Fruit fly (Drosophila melanogaster) whole organism, prepupa: Measurements from ENCODE around the gene Acph-1.

Source experiments
- Blimp-1 ChIP-seq: fragments of 200-800 bp; sonication (Bioruptor generic); optimal IDR thresholded peaks from 3 replicates; lab custom pipeline; 2017; ENCODE audit warnings: missing biosample characterization, missing genetic modification characterization, mild to moderate bottlenecking, moderate library complexity, missing genetic modification reagents
- CG10631 ChIP-seq: fragments of 200-800 bp; sonication (Bioruptor generic); optimal IDR thresholded peaks from 2 replicates; lab custom pipeline; 2016; ENCODE audit warnings: missing biosample characterization, missing genetic modification characterization
- CG11294 ChIP-seq: fragments of 200-800 bp; sonication (Bioruptor generic); IDR thresholded peaks from 2 replicates; pipeline ENCODE4 v1.3.6; 2022; ENCODE audit warnings: missing biosample characterization, missing genetic modification characterization
- CG11762 ChIP-seq: fragments of 200-800 bp; sonication (Bioruptor generic); optimal IDR thresholded peaks from 3 replicates; lab custom pipeline; 2016; ENCODE audit warnings: missing biosample characterization, missing genetic modification characterization; ENCODE audit not compliant: insufficient read depth
- CG11902 ChIP-seq: fragments of 200-800 bp; sonication (Bioruptor generic); optimal IDR thresholded peaks from 3 replicates; lab custom pipeline; 2016; ENCODE audit warnings: missing biosample characterization, missing genetic modification characterization
- CG15336 ChIP-seq: fragments of 200-800 bp; sonication (Bioruptor generic); IDR thresholded peaks from 2 replicates; pipeline ENCODE4 v1.3.6; 2022; ENCODE audit warnings: missing biosample characterization, missing genetic modification characterization
- CG1621 ChIP-seq: fragments of 200-800 bp; sonication (Bioruptor generic); optimal IDR thresholded peaks from 3 replicates; lab custom pipeline; 2018; ENCODE audit warnings: missing biosample characterization, mild to moderate bottlenecking, missing genetic modification characterization
- CG16779 ChIP-seq: fragments of 200-800 bp; sonication (Bioruptor generic); optimal IDR thresholded peaks from 3 replicates; lab custom pipeline; 2017; ENCODE audit warnings: missing biosample characterization, mild to moderate bottlenecking, missing genetic modification characterization
- CG3032 ChIP-seq: fragments of 200-800 bp; optimal IDR thresholded peaks from 2 replicates; lab custom pipeline; 2019; ENCODE audit warnings: missing biosample characterization, mild to moderate bottlenecking, missing genetic modification characterization, moderate library complexity
- CG31627 ChIP-seq: fragments of 200-800 bp; sonication (Bioruptor generic); optimal IDR thresholded peaks from 3 replicates; lab custom pipeline; 2016; ENCODE audit warnings: missing biosample characterization, missing genetic modification characterization
- CG32006 ChIP-seq: fragments of 200-800 bp; sonication (Bioruptor generic); optimal IDR thresholded peaks from 3 replicates; lab custom pipeline; 2017; ENCODE audit warnings: missing biosample characterization, mild to moderate bottlenecking, missing genetic modification characterization
- CG34406 ChIP-seq: fragments of 200-800 bp; sonication (Bioruptor generic); optimal IDR thresholded peaks from 3 replicates; lab custom pipeline; 2016; ENCODE audit warnings: missing biosample characterization, missing genetic modification characterization
- CG3919 ChIP-seq: fragments of 200-800 bp; sonication (Bioruptor generic); optimal IDR thresholded peaks from 3 replicates; lab custom pipeline; 2016; ENCODE audit warnings: missing biosample characterization, missing genetic modification characterization
- CG4318 ChIP-seq: fragments of 200-800 bp; sonication (Bioruptor generic); optimal IDR thresholded peaks from 3 replicates; lab custom pipeline; 2017; ENCODE audit warnings: missing biosample characterization, mild to moderate bottlenecking, missing genetic modification characterization
- CG6163 ChIP-seq: fragments of 200-800 bp; sonication (Bioruptor generic); IDR thresholded peaks from 3 replicates; pipeline ENCODE4 v1.3.6; 2022; ENCODE audit warnings: missing biosample characterization, missing genetic modification characterization
- CG6276 ChIP-seq: fragments of 200-800 bp; sonication (Bioruptor generic); optimal IDR thresholded peaks from 2 replicates; lab custom pipeline; 2017; ENCODE audit warnings: missing biosample characterization, mild to moderate bottlenecking, missing genetic modification characterization
- CG6808 ChIP-seq: fragments of 200-800 bp; sonication (Bioruptor generic); optimal IDR thresholded peaks from 3 replicates; lab custom pipeline; 2017; ENCODE audit warnings: missing biosample characterization, missing genetic modification characterization, mild to moderate bottlenecking, moderate library complexity, missing genetic modification reagents
- CG6854 ChIP-seq: fragments of 200-800 bp; sonication (Bioruptor generic); optimal IDR thresholded peaks from 2 replicates; lab custom pipeline; 2017; ENCODE audit warnings: missing biosample characterization, mild to moderate bottlenecking, missing genetic modification characterization
- CG8119 ChIP-seq: fragments of 200-800 bp; sonication (Bioruptor generic); IDR thresholded peaks from 3 replicates; pipeline ENCODE4 v1.3.6; 2022; ENCODE audit warnings: missing biosample characterization, missing genetic modification characterization
- CG8319 ChIP-seq: fragments of 200-800 bp; sonication (Bioruptor generic); optimal IDR thresholded peaks from 3 replicates; lab custom pipeline; 2016; ENCODE audit warnings: missing biosample characterization, missing genetic modification characterization
- CG8632 ChIP-seq: fragments of 200-800 bp; sonication (Bioruptor generic); optimal IDR thresholded peaks from 3 replicates; lab custom pipeline; 2016; ENCODE audit warnings: missing biosample characterization, missing genetic modification characterization
- CG9139 ChIP-seq: fragments of 200-800 bp; sonication (Bioruptor generic); optimal IDR thresholded peaks from 3 replicates; lab custom pipeline; 2017; ENCODE audit warnings: missing biosample characterization, mild to moderate bottlenecking, missing genetic modification characterization
- Eip75B ChIP-seq: fragments of 200-800 bp; sonication (Bioruptor generic); optimal IDR thresholded peaks from 3 replicates; lab custom pipeline; 2016; ENCODE audit warnings: missing biosample characterization, missing genetic modification characterization
- Eip93F ChIP-seq: fragments of 200-800 bp; sonication (Bioruptor generic); optimal IDR thresholded peaks from 2 replicates; lab custom pipeline; 2016; ENCODE audit warnings: missing biosample characterization, mild to moderate bottlenecking, missing genetic modification characterization
- Ets21C ChIP-seq: fragments of 200-800 bp; sonication (Bioruptor generic); optimal IDR thresholded peaks from 3 replicates; lab custom pipeline; 2016; ENCODE audit warnings: missing biosample characterization, missing genetic modification characterization
- Ets96B ChIP-seq: fragments of 200-800 bp; optimal IDR thresholded peaks from 2 replicates; lab custom pipeline; 2019; ENCODE audit warnings: missing biosample characterization, mild to moderate bottlenecking, missing genetic modification characterization, moderate library complexity
- Gug ChIP-seq: fragments of 200-800 bp; sonication (Bioruptor generic); IDR thresholded peaks from 2 replicates; pipeline ENCODE4 v1.3.6; 2022; ENCODE audit warnings: missing biosample characterization, missing genetic modification characterization
- Hr39 ChIP-seq: fragments of 200-800 bp; sonication (Bioruptor generic); optimal IDR thresholded peaks from 2 replicates; lab custom pipeline; 2016; ENCODE audit warnings: missing biosample characterization, missing genetic modification characterization
- Hr4 ChIP-seq: fragments of 200-800 bp; sonication (Bioruptor generic); optimal IDR thresholded peaks from 3 replicates; lab custom pipeline; 2016; ENCODE audit warnings: missing biosample characterization, missing genetic modification characterization
- Lpt ChIP-seq: fragments of 200-800 bp; sonication (Bioruptor generic); optimal IDR thresholded peaks from 3 replicates; lab custom pipeline; 2016; ENCODE audit warnings: missing biosample characterization, missing genetic modification characterization
- Met ChIP-seq: fragments of 200-800 bp; sonication (Bioruptor generic); optimal IDR thresholded peaks from 3 replicates; lab custom pipeline; 2016; ENCODE audit warnings: missing biosample characterization, missing genetic modification characterization
- OdsH ChIP-seq: fragments of 200-800 bp; sonication (Bioruptor generic); optimal IDR thresholded peaks from 3 replicates; lab custom pipeline; 2016; ENCODE audit warnings: missing biosample characterization, missing genetic modification characterization
- Smox ChIP-seq: fragments of 200-800 bp; sonication (Bioruptor generic); optimal IDR thresholded peaks from 3 replicates; lab custom pipeline; 2016; ENCODE audit warnings: missing biosample characterization, missing genetic modification characterization
- Sox14 ChIP-seq: fragments of 200-800 bp; sonication (Bioruptor generic); optimal IDR thresholded peaks from 3 replicates; lab custom pipeline; 2016; ENCODE audit warnings: missing biosample characterization, missing genetic modification characterization
- Sox15 ChIP-seq: fragments of 200-800 bp; sonication (Bioruptor generic); optimal IDR thresholded peaks from 3 replicates; lab custom pipeline; 2016; ENCODE audit warnings: missing biosample characterization, missing genetic modification characterization
- achi ChIP-seq: fragments of 200-800 bp; sonication (Bioruptor generic); optimal IDR thresholded peaks from 3 replicates; lab custom pipeline; 2016; ENCODE audit warnings: missing biosample characterization, missing genetic modification characterization
- acj6 ChIP-seq: fragments of 200-800 bp; sonication (Bioruptor generic); optimal IDR thresholded peaks from 3 replicates; lab custom pipeline; 2016; ENCODE audit warnings: missing biosample characterization, missing genetic modification characterization
- cyc ChIP-seq: fragments of 200-800 bp; sonication (Bioruptor generic); optimal IDR thresholded peaks from 3 replicates; lab custom pipeline; 2016; ENCODE audit warnings: missing biosample characterization, missing genetic modification characterization
- dac ChIP-seq: fragments of 200-800 bp; sonication (Bioruptor generic); optimal IDR thresholded peaks from 2 replicates; lab custom pipeline; 2017; ENCODE audit warnings: missing biosample characterization, mild to moderate bottlenecking, missing genetic modification characterization
- dsx ChIP-seq: fragments of 200-800 bp; optimal IDR thresholded peaks from 3 replicates; lab custom pipeline; 2019; ENCODE audit warnings: missing biosample characterization, mild to moderate bottlenecking, missing genetic modification characterization, moderate library complexity; ENCODE audit not compliant: poor library complexity, severe bottlenecking
- eg ChIP-seq: fragments of 200-800 bp; sonication (Bioruptor generic); IDR thresholded peaks from 3 replicates; pipeline ENCODE4 v1.3.6; 2022; ENCODE audit warnings: missing biosample characterization, missing genetic modification characterization
- esn ChIP-seq: fragments of 200-800 bp; sonication (Bioruptor generic); optimal IDR thresholded peaks from 2 replicates; lab custom pipeline; 2016; ENCODE audit warnings: missing biosample characterization, mild to moderate bottlenecking, missing genetic modification characterization, moderate library complexity
- fd59A ChIP-seq: fragments of 200-800 bp; sonication (Bioruptor generic); optimal IDR thresholded peaks from 2 replicates; lab custom pipeline; 2017; ENCODE audit warnings: missing biosample characterization, mild to moderate bottlenecking, missing genetic modification characterization, missing genetic modification reagents
- fkh ChIP-seq: fragments of 200-800 bp; sonication (Bioruptor generic); optimal IDR thresholded peaks from 3 replicates; lab custom pipeline; 2017; ENCODE audit warnings: missing biosample characterization, mild to moderate bottlenecking, missing genetic modification characterization, moderate library complexity
- lz ChIP-seq: fragments of 200-800 bp; sonication (Bioruptor generic); optimal IDR thresholded peaks from 3 replicates; lab custom pipeline; 2016; ENCODE audit warnings: missing biosample characterization, missing genetic modification characterization
- net ChIP-seq: fragments of 200-800 bp; sonication (Bioruptor generic); optimal IDR thresholded peaks from 3 replicates; lab custom pipeline; 2016; ENCODE audit warnings: missing biosample characterization, missing genetic modification characterization
- pdm3 ChIP-seq: fragments of 200-800 bp; sonication (Bioruptor generic); optimal IDR thresholded peaks from 3 replicates; lab custom pipeline; 2016; ENCODE audit warnings: missing biosample characterization, missing genetic modification characterization
- salr ChIP-seq, 2 experiments: fragments of 200-800 bp; sonication (Bioruptor generic); optimal IDR thresholded peaks; 3 replicates each; lab custom pipeline; 2016 to 2018; ENCODE audit warnings: missing biosample characterization in 2 of 2, missing genetic modification characterization in 2 of 2, mild to moderate bottlenecking in 1 of 2
- spab ChIP-seq: fragments of 200-800 bp; sonication (Bioruptor generic); optimal IDR thresholded peaks from 2 replicates; lab custom pipeline; 2017; ENCODE audit warnings: missing biosample characterization, mild to moderate bottlenecking, missing genetic modification characterization, missing genetic modification reagents
- ss ChIP-seq, 2 experiments: fragments of 200-800 bp; sonication (Bioruptor generic); optimal IDR thresholded peaks; 2 replicates in 1 of 2; 3 replicates in 1 of 2; lab custom pipeline; 2017 to 2018; ENCODE audit warnings: mild to moderate bottlenecking in 2 of 2, missing biosample characterization in 2 of 2, missing genetic modification characterization in 2 of 2, moderate library complexity in 1 of 2
- svp ChIP-seq: fragments of 200-800 bp; sonication (Bioruptor generic); peaks from one replicate; lab custom pipeline; 2016; ENCODE audit warnings: missing biosample characterization, missing genetic modification characterization
- topi ChIP-seq: fragments of 200-800 bp; sonication (Bioruptor generic); optimal IDR thresholded peaks from 3 replicates; lab custom pipeline; 2016; ENCODE audit warnings: missing biosample characterization, missing genetic modification characterization
- vri ChIP-seq: fragments of 200-800 bp; sonication (Bioruptor generic); optimal IDR thresholded peaks from 3 replicates; lab custom pipeline; 2016; ENCODE audit warnings: missing biosample characterization, mild to moderate bottlenecking, missing genetic modification characterization

Acph-1 gene

DNA sequence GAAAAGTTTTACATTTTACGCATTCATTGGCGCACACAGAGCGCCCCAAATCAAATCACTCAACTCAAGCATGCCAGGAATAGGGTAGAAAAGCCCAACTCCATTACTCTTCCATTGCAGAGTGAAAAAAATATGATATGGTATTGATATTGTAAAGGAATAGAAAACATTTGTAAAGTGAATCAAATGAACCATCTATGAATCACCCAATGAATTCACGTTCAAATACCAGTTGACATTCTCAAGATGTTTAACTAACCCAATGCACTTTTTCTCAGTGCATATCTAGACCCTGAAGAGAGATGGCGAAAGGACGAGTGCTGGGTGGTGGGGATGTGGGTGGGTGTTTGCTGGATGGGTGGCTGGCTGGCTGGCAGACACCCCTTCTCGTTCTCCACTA, 14.6 kb downstream of the Acph-1 start:
- TF ChIP-seq Blimp-1 (GFP tag; lab: Kevin White, UChicago), result no peak
- no peak for TF ChIP-seq ss (GFP tag; optimal IDR thresholded peaks at IDR 0.05; lab: Kevin White, UChicago)
- no peak for TF ChIP-seq lz (GFP tag; lab: Kevin White, UChicago)
- no peak for TF ChIP-seq Hr4 (GFP tag; lab: Kevin White, UChicago)
- TF ChIP-seq vri (GFP tag; lab: Kevin White, UChicago), result no peak
- TF ChIP-seq Ets96B, result peak; percentile 30
- no peak for TF ChIP-seq eg (GFP tag; lab: Robert Waterston, UW)
- peak; percentile 14 for TF ChIP-seq pdm3
- TF ChIP-seq Lpt (GFP tag; lab: Kevin White, UChicago), result no peak
- no peak for TF ChIP-seq CG4318 (GFP tag; lab: Kevin White, UChicago)
- TF ChIP-seq CG11294, result no peak
- TF ChIP-seq CG9139 (GFP tag; lab: Kevin White, UChicago), result no peak
- peak; percentile 10 for TF ChIP-seq CG32006 (GFP tag; lab: Kevin White, UChicago)
- TF ChIP-seq Sox15 (GFP tag; lab: Kevin White, UChicago), result no peak
- TF ChIP-seq Hr39 (GFP tag; lab: Kevin White, UChicago), result peak; percentile 31
- no peak for TF ChIP-seq CG8632 (GFP tag; lab: Kevin White, UChicago)
- TF ChIP-seq net (GFP tag; lab: Kevin White, UChicago), result no peak
- no peak for TF ChIP-seq salr (GFP tag; optimal IDR thresholded peaks at IDR 0.05; lab: Kevin White, UChicago)
- TF ChIP-seq Eip93F (GFP tag; lab: Kevin White, UChicago), result no peak
- no peak for TF ChIP-seq dac (GFP tag; lab: Kevin White, UChicago)
- TF ChIP-seq CG31627, result peak; percentile 17
- TF ChIP-seq topi, result peak; percentile 20
- TF ChIP-seq dsx (GFP tag; lab: Kevin White, UChicago), result no peak
- no peak for TF ChIP-seq CG8119
- TF ChIP-seq CG6163 (GFP tag; lab: Robert Waterston, UW), result peak; percentile 49; the same call in 2 of the 3 replicates
- TF ChIP-seq CG15336 (GFP tag; lab: Robert Waterston, UW), result no peak
- TF ChIP-seq CG3919 (GFP tag; lab: Kevin White, UChicago), result peak; percentile 8
- TF ChIP-seq fkh (GFP tag; lab: Kevin White, UChicago), result no peak
- no peak for TF ChIP-seq achi (GFP tag; lab: Kevin White, UChicago)
- TF ChIP-seq acj6 (GFP tag; lab: Kevin White, UChicago), result peak; percentile 26
- TF ChIP-seq CG3032 (tag; lab: Kevin White, UChicago), result no peak
- no peak for TF ChIP-seq spab (GFP tag; lab: Kevin White, UChicago)
- no peak for TF ChIP-seq CG6808 (GFP tag; lab: Kevin White, UChicago)
- peak; percentile 16 for TF ChIP-seq cyc (GFP tag; lab: Kevin White, UChicago)
- TF ChIP-seq Gug (GFP tag; lab: Robert Waterston, UW), result no peak
- TF ChIP-seq CG10631 (GFP tag; lab: Kevin White, UChicago), result peak; percentile 1
- TF ChIP-seq CG16779, result no peak
- no peak for TF ChIP-seq Smox (GFP tag; lab: Kevin White, UChicago)
- TF ChIP-seq fd59A (GFP tag; lab: Kevin White, UChicago), result peak; percentile 4
- no peak for TF ChIP-seq CG8319
- no peak for TF ChIP-seq esn (GFP tag; lab: Kevin White, UChicago)
- no peak for TF ChIP-seq Ets21C (GFP tag; lab: Kevin White, UChicago)
- no peak for TF ChIP-seq CG11762
- peak; percentile 1 for TF ChIP-seq Eip75B (GFP tag; lab: Kevin White, UChicago)
- TF ChIP-seq CG6276 (GFP tag; lab: Kevin White, UChicago), result no peak
- peak; percentile 9 for TF ChIP-seq Met (GFP tag; lab: Kevin White, UChicago)
- no peak for TF ChIP-seq Sox14
- TF ChIP-seq OdsH (GFP tag; lab: Kevin White, UChicago), result peak; percentile 20
- no peak for TF ChIP-seq CG1621 (tag; lab: Kevin White, UChicago)
- no peak for TF ChIP-seq CG6854 (GFP tag; lab: Kevin White, UChicago)
- TF ChIP-seq CG34406 (GFP tag; lab: Kevin White, UChicago), result peak; percentile 0
- TF ChIP-seq svp (GFP tag; lab: Kevin White, UChicago), result peak; percentile 71
- no peak for TF ChIP-seq CG11902 (GFP tag; lab: Kevin White, UChicago)
